Fruit fly (Drosophila melanogaster) whole organism, embryonic: ENCODE measurements around the gene CG7766.

ENCODE experiments used
- Aef1 ChIP-seq: fragments of 200-800 bp; sonication (Bioruptor generic); IDR thresholded peaks from 3 replicates; pipeline ENCODE4 v1.3.6; 2022; ENCODE audit warnings: missing biosample characterization, missing genetic modification characterization
- BEAF-32 ChIP-seq: fragments of 200-800 bp; sonication (Bioruptor generic); optimal IDR thresholded peaks from 3 replicates; lab custom pipeline; 2017; ENCODE audit warnings: missing biosample characterization, missing genetic modification characterization, mild to moderate bottlenecking, moderate library complexity, missing genetic modification reagents
- Bteb2 ChIP-seq: fragments of 200-800 bp; sonication (Bioruptor generic); optimal IDR thresholded peaks from 2 replicates; lab custom pipeline; 2016; ENCODE audit warnings: missing biosample characterization, missing genetic modification characterization
- CG1024 ChIP-seq: fragments of 200-800 bp; sonication (Bioruptor generic); IDR thresholded peaks from 2 replicates; pipeline ENCODE4 v1.3.6; 2022; ENCODE audit warnings: missing biosample characterization, missing genetic modification characterization
- CG11085 ChIP-seq: fragments of 200-800 bp; sonication (Bioruptor generic); IDR thresholded peaks from 2 replicates; pipeline ENCODE4 v1.3.6; 2022; ENCODE audit warnings: missing biosample characterization, missing genetic modification characterization
- CG13287 ChIP-seq: fragments of 200-800 bp; sonication (Bioruptor generic); IDR thresholded peaks from 2 replicates; pipeline ENCODE4 v1.3.6; 2022; ENCODE audit warnings: missing biosample characterization, missing genetic modification characterization; ENCODE audit not compliant: partially characterized antibody
- CG14710 ChIP-seq: fragments of 200-800 bp; sonication (Bioruptor generic); optimal IDR thresholded peaks from 3 replicates; lab custom pipeline; 2019; ENCODE audit warnings: missing biosample characterization, mild to moderate bottlenecking, missing genetic modification characterization, moderate library complexity
- CG1602 ChIP-seq: fragments of 200-800 bp; sonication (Bioruptor generic); optimal IDR thresholded peaks from 3 replicates; lab custom pipeline; 2016; ENCODE audit warnings: missing biosample characterization, missing genetic modification characterization
- CG1603 ChIP-seq: fragments of 200-800 bp; sonication (Bioruptor generic); optimal IDR thresholded peaks from 2 replicates; lab custom pipeline; 2019; ENCODE audit warnings: missing biosample characterization, mild to moderate bottlenecking, missing genetic modification characterization, moderate library complexity
- CG16813 ChIP-seq: fragments of 200-800 bp; sonication (Bioruptor generic); IDR thresholded peaks from 3 replicates; pipeline ENCODE4 v1.3.6; 2022; ENCODE audit warnings: missing biosample characterization, missing genetic modification characterization; ENCODE audit not compliant: partially characterized antibody
- CG17802 ChIP-seq: fragments of 200-800 bp; sonication (Bioruptor generic); optimal IDR thresholded peaks from 2 replicates; lab custom pipeline; 2018; ENCODE audit warnings: missing biosample characterization, mild to moderate bottlenecking, missing genetic modification characterization, moderate library complexity
- CG42726 ChIP-seq: fragments of 200-800 bp; sonication (Bioruptor generic); IDR thresholded peaks from 2 replicates; pipeline ENCODE4 v1.3.6; 2022; ENCODE audit warnings: missing biosample characterization, missing genetic modification characterization; ENCODE audit not compliant: partially characterized antibody
- CG4424 ChIP-seq: fragments of 200-800 bp; sonication (Bioruptor generic); optimal IDR thresholded peaks from 3 replicates; lab custom pipeline; 2016; ENCODE audit warnings: missing biosample characterization, missing genetic modification characterization
- CG4617 ChIP-seq: fragments of 200-800 bp; sonication (Bioruptor generic); optimal IDR thresholded peaks from 3 replicates; lab custom pipeline; 2016; ENCODE audit warnings: missing biosample characterization, missing genetic modification characterization, borderline replicate concordance
- CG5953 ChIP-seq: fragments of 200-800 bp; sonication (Bioruptor generic); IDR thresholded peaks from 2 replicates; pipeline ENCODE4 v1.3.6; 2022; ENCODE audit warnings: missing biosample characterization, missing genetic modification characterization
- CG6791 ChIP-seq: fragments of 200-800 bp; sonication (Bioruptor generic); IDR thresholded peaks from 3 replicates; pipeline ENCODE4 v1.3.6; 2022; ENCODE audit warnings: missing biosample characterization, missing genetic modification characterization; ENCODE audit not compliant: partially characterized antibody
- CG8388 ChIP-seq: fragments of 200-800 bp; sonication (Bioruptor generic); optimal IDR thresholded peaks from 2 replicates; lab custom pipeline; 2019; ENCODE audit warnings: missing biosample characterization, mild to moderate bottlenecking, missing genetic modification characterization, moderate library complexity
- Dll ChIP-seq: fragments of 200-800 bp; sonication (Bioruptor generic); IDR thresholded peaks from 4 replicates; pipeline ENCODE4 v1.3.6; 2022; ENCODE audit warnings: missing biosample characterization, missing genetic modification characterization; ENCODE audit not compliant: partially characterized antibody
- Doc3 ChIP-seq: fragments of 200-800 bp; sonication (Bioruptor generic); IDR thresholded peaks from 3 replicates; pipeline ENCODE4 v1.3.6; 2022; ENCODE audit warnings: missing biosample characterization, missing genetic modification characterization; ENCODE audit not compliant: partially characterized antibody
- Dp ChIP-seq: fragments of 200-800 bp; sonication (Bioruptor generic); optimal IDR thresholded peaks from 2 replicates; lab custom pipeline; 2018; ENCODE audit warnings: missing biosample characterization, mild to moderate bottlenecking, missing genetic modification characterization, moderate library complexity
- Dref ChIP-seq: fragments of 200-800 bp; sonication (Bioruptor generic); IDR thresholded peaks from 2 replicates; pipeline ENCODE4 v1.3.6; 2022; ENCODE audit warnings: missing biosample characterization, missing genetic modification characterization
- E2f2 ChIP-seq: fragments of 200-800 bp; sonication (Bioruptor generic); IDR thresholded peaks from 2 replicates; pipeline ENCODE4 v1.3.6; 2022; ENCODE audit warnings: missing biosample characterization, missing genetic modification characterization
- HLH3B ChIP-seq: fragments of 200-800 bp; sonication (Bioruptor generic); IDR thresholded peaks from 2 replicates; pipeline ENCODE4 v1.3.6; 2022; ENCODE audit warnings: missing biosample characterization, missing genetic modification characterization
- Med ChIP-seq: fragments of 200-800 bp; sonication (Bioruptor generic); peaks from one replicate; lab custom pipeline; 2016; ENCODE audit warnings: missing biosample characterization, missing genetic modification characterization, mild to moderate bottlenecking, inconsistent platforms, moderate library complexity
- Oaz ChIP-seq: fragments of 200-800 bp; sonication (Bioruptor generic); IDR thresholded peaks from 2 replicates; pipeline ENCODE4 v1.3.6; 2022; ENCODE audit warnings: missing biosample characterization, missing genetic modification characterization
- Scr ChIP-seq: fragments of 200-800 bp; sonication (Bioruptor generic); IDR thresholded peaks from 2 replicates; pipeline ENCODE4 v1.3.6; 2022; ENCODE audit warnings: missing biosample characterization, missing genetic modification characterization; ENCODE audit not compliant: partially characterized antibody
- Sox102F ChIP-seq: fragments of 200-800 bp; sonication (Bioruptor generic); optimal IDR thresholded peaks from 2 replicates; lab custom pipeline; 2018; ENCODE audit warnings: missing biosample characterization, mild to moderate bottlenecking, missing genetic modification characterization, moderate library complexity
- Sry-δ ChIP-seq: fragments of 200-800 bp; sonication (Bioruptor generic); optimal IDR thresholded peaks from 2 replicates; lab custom pipeline; 2016; ENCODE audit warnings: missing biosample characterization, missing genetic modification characterization
- Taf1 ChIP-seq: fragments of 200-800 bp; sonication (Bioruptor generic); IDR thresholded peaks from 2 replicates; pipeline ENCODE4 v1.3.6; 2022; ENCODE audit warnings: missing biosample characterization, missing genetic modification characterization
- bbx ChIP-seq: fragments of 200-800 bp; sonication (Bioruptor generic); IDR thresholded peaks from 2 replicates; pipeline ENCODE4 v1.3.6; 2022; ENCODE audit warnings: missing biosample characterization, missing genetic modification characterization; ENCODE audit not compliant: partially characterized antibody
- cato ChIP-seq: fragments of 200-800 bp; sonication (Bioruptor generic); optimal IDR thresholded peaks from 2 replicates; lab custom pipeline; 2016; ENCODE audit warnings: missing biosample characterization, missing genetic modification characterization, borderline replicate concordance
- chn ChIP-seq: fragments of 200-800 bp; sonication (Bioruptor generic); optimal IDR thresholded peaks from 2 replicates; lab custom pipeline; 2016; ENCODE audit warnings: missing biosample characterization, missing genetic modification characterization
- esg ChIP-seq: fragments of 200-800 bp; sonication (Bioruptor generic); conservative IDR thresholded peaks from 2 replicates; pipeline ENCODE4 v1.3.6; 2022; ENCODE audit warnings: missing biosample characterization, missing genetic modification characterization
- gfzf ChIP-seq: fragments of 200-800 bp; sonication (Bioruptor generic); optimal IDR thresholded peaks from 2 replicates; lab custom pipeline; 2016; ENCODE audit warnings: missing biosample characterization, mild to moderate bottlenecking, missing genetic modification characterization, moderate library complexity
- gro ChIP-seq: fragments of 200-800 bp; sonication (Bioruptor generic); optimal IDR thresholded peaks from 2 replicates; lab custom pipeline; 2016; ENCODE audit warnings: missing biosample characterization, missing genetic modification characterization
- hbn ChIP-seq: fragments of 200-800 bp; sonication (Bioruptor generic); IDR thresholded peaks from 2 replicates; pipeline ENCODE4 v1.3.6; 2022; ENCODE audit warnings: missing biosample characterization, missing genetic modification characterization; ENCODE audit not compliant: partially characterized antibody
- nerfin-2 ChIP-seq: fragments of 200-800 bp; sonication (Bioruptor generic); IDR thresholded peaks from 2 replicates; pipeline ENCODE4 v1.3.6; 2022; ENCODE audit warnings: missing biosample characterization, missing genetic modification characterization; ENCODE audit not compliant: partially characterized antibody
- pita ChIP-seq: fragments of 200-800 bp; sonication (Bioruptor generic); optimal IDR thresholded peaks from 2 replicates; lab custom pipeline; 2017; ENCODE audit warnings: missing biosample characterization, mild to moderate bottlenecking, missing genetic modification characterization
- pnt ChIP-seq: fragments of 200-800 bp; sonication (Bioruptor generic); optimal IDR thresholded peaks from 3 replicates; lab custom pipeline; 2016; ENCODE audit warnings: missing biosample characterization, missing genetic modification characterization
- so ChIP-seq: fragments of 200-800 bp; sonication (Bioruptor generic); IDR thresholded peaks from 3 replicates; pipeline ENCODE4 v1.3.6; 2022; ENCODE audit warnings: missing biosample characterization, missing genetic modification characterization
- stwl ChIP-seq: fragments of 200-800 bp; sonication (Bioruptor generic); optimal IDR thresholded peaks from 3 replicates; lab custom pipeline; 2018; ENCODE audit warnings: missing biosample characterization, mild to moderate bottlenecking, missing genetic modification characterization, moderate library complexity
- tap ChIP-seq: fragments of 200-800 bp; optimal IDR thresholded peaks from 3 replicates; lab custom pipeline; 2019; ENCODE audit warnings: missing biosample characterization, mild to moderate bottlenecking, missing genetic modification characterization, moderate library complexity
- tgo ChIP-seq: fragments of 200-800 bp; sonication (Bioruptor generic); IDR thresholded peaks from 3 replicates; pipeline ENCODE4 v1.3.6; 2022; ENCODE audit warnings: missing biosample characterization, missing genetic modification characterization
- tio ChIP-seq: fragments of 200-800 bp; sonication (Bioruptor generic); optimal IDR thresholded peaks from 2 replicates; lab custom pipeline; 2017; ENCODE audit warnings: missing biosample characterization, missing genetic modification characterization, inconsistent platforms
- trem ChIP-seq: fragments of 200-800 bp; optimal IDR thresholded peaks from 3 replicates; lab custom pipeline; 2019; ENCODE audit warnings: missing biosample characterization, mild to moderate bottlenecking, missing genetic modification characterization, moderate library complexity
- unc-4 ChIP-seq: fragments of 200-800 bp; sonication (Bioruptor generic); IDR thresholded peaks from 2 replicates; pipeline ENCODE4 v1.3.6; 2022; ENCODE audit warnings: missing biosample characterization, missing genetic modification characterization; ENCODE audit not compliant: partially characterized antibody
- vnd ChIP-seq: fragments of 200-800 bp; sonication (Bioruptor generic); IDR thresholded peaks from 3 replicates; pipeline ENCODE4 v1.3.6; 2022; ENCODE audit warnings: missing biosample characterization, missing genetic modification characterization; ENCODE audit not compliant: partially characterized antibody
- z ChIP-seq: fragments of 200-800 bp; sonication (Bioruptor generic); IDR thresholded peaks from 3 replicates; pipeline ENCODE4 v1.3.6; 2022; ENCODE audit warnings: missing biosample characterization, missing genetic modification characterization

The CG7766 gene

dm6 chrX:9142224-9142802, 38.8 kb upstream of the CG7766 start, which contains the start of gene CG7065 (continued):
- TF ChIP-seq Bteb2 (GFP tag; lab: Kevin White, UChicago) = no peak
- peak; percentile 56 for TF ChIP-seq E2f2 (GFP tag; lab: Robert Waterston, UW)
- no peak for TF ChIP-seq pita (GFP tag; lab: Kevin White, UChicago)
- TF ChIP-seq CG1024 (GFP tag; lab: Robert Waterston, UW) = no peak
- peak; percentile 73 for TF ChIP-seq CG4617 (GFP tag; lab: Kevin White, UChicago)
- peak; percentile 33 for TF ChIP-seq CG1603 (tag; lab: Kevin White, UChicago)
- TF ChIP-seq chn (GFP tag; lab: Kevin White, UChicago) = no peak
- TF ChIP-seq tgo (GFP tag; lab: Robert Waterston, UW) = no peak
- no peak for TF ChIP-seq gro (GFP tag; lab: Kevin White, UChicago)
- TF ChIP-seq HLH3B = no peak
- TF ChIP-seq CG16813 = peak; percentile 69
- TF ChIP-seq hbn (GFP tag; lab: Robert Waterston, UW) = peak; percentile 53
- peak; percentile 59; the same call in 1 of the 2 replicates for TF ChIP-seq CG42726 (GFP tag; lab: Robert Waterston, UW)
- peak; percentile 55 for TF ChIP-seq Dp (GFP tag; lab: Kevin White, UChicago)
- TF ChIP-seq vnd (GFP tag; lab: Robert Waterston, UW) = peak; percentile 67
- TF ChIP-seq esg (GFP tag; lab: Robert Waterston, UW) = no peak
- peak; percentile 50; the same call in 2 of the 3 replicates for TF ChIP-seq CG6791 (GFP tag; lab: Robert Waterston, UW)
- no peak for TF ChIP-seq CG4424
- no peak for TF ChIP-seq tap (tag; lab: Kevin White, UChicago)
- TF ChIP-seq Scr (GFP tag; lab: Robert Waterston, UW) = peak; percentile 70
- peak; percentile 73 for TF ChIP-seq BEAF-32 (GFP tag; lab: Kevin White, UChicago)
- peak; percentile 42 for TF ChIP-seq CG14710
- no peak for TF ChIP-seq tio
- no peak for TF ChIP-seq CG5953 (GFP tag; lab: Robert Waterston, UW)
- TF ChIP-seq Sry-δ (GFP tag; lab: Kevin White, UChicago) = peak; percentile 73
- TF ChIP-seq CG11085 (GFP tag; lab: Robert Waterston, UW) = no peak
- TF ChIP-seq stwl = peak; percentile 40
- no peak for TF ChIP-seq Sox102F
- no peak for TF ChIP-seq Aef1 (GFP tag; lab: Robert Waterston, UW)
- peak; percentile 70 for TF ChIP-seq gfzf (GFP tag; lab: Kevin White, UChicago)
- no peak for TF ChIP-seq CG1602 (GFP tag; lab: Kevin White, UChicago)
- TF ChIP-seq pnt (GFP tag; lab: Kevin White, UChicago) = no peak
- TF ChIP-seq Doc3 = 0 out of 3 replicates have a peak, but pooled peaks have one; percentile 36
- TF ChIP-seq CG17802 = peak; percentile 2
- TF ChIP-seq CG8388 = no peak
- peak; percentile 66 for TF ChIP-seq unc-4 (GFP tag; lab: Robert Waterston, UW)
- TF ChIP-seq cato = no peak
- TF ChIP-seq Dll (GFP tag; lab: Robert Waterston, UW) = peak; percentile 68
- peak; percentile 37 for TF ChIP-seq trem (tag; lab: Kevin White, UChicago)
- no peak for TF ChIP-seq Oaz (GFP tag; lab: Robert Waterston, UW)
- TF ChIP-seq nerfin-2 (GFP tag; lab: Robert Waterston, UW) = 0 out of 2 replicates have a peak, but pooled peaks have one; percentile 38
- TF ChIP-seq Taf1 (GFP tag; lab: Robert Waterston, UW) = no peak
- TF ChIP-seq z (GFP tag; lab: Robert Waterston, UW) = no peak
- TF ChIP-seq so (GFP tag; lab: Robert Waterston, UW) = no peak
- peak; percentile 75 for TF ChIP-seq bbx (GFP tag; lab: Robert Waterston, UW)
- TF ChIP-seq Dref = peak; percentile 74
- peak; percentile 77 for TF ChIP-seq CG13287 (GFP tag; lab: Robert Waterston, UW)
- peak; percentile 20 for TF ChIP-seq Med (GFP tag; lab: Kevin White, UChicago)
